Worm (Caenorhabditis elegans) whole organism, mixed stage, embryonic: ENCODE results near the gene gyf-1.

Source experiments
- ceh-39 ChIP-seq: fragments of 150-350 bp; optimal IDR thresholded peaks from 2 replicates; lab custom pipeline; 2014; ENCODE audit warnings: missing biosample characterization, missing genetic modification characterization
- lin-13 ChIP-seq: fragments of 150-350 bp; optimal IDR thresholded peaks from 2 replicates; lab custom pipeline; 2014; ENCODE audit warnings: missing biosample characterization, missing genetic modification characterization
- lsy-2 ChIP-seq: fragments of 150-350 bp; optimal IDR thresholded peaks from 2 replicates; lab custom pipeline; 2014; ENCODE audit warnings: missing biosample characterization, missing genetic modification characterization
- mep-1 ChIP-seq: fragments of 150-350 bp; optimal IDR thresholded peaks from 2 replicates; lab custom pipeline; 2017; ENCODE audit warnings: missing biosample characterization, missing genetic modification reagents, missing genetic modification characterization, inconsistent platforms
- nhr-12 ChIP-seq: fragments of 150-350 bp; optimal IDR thresholded peaks from 2 replicates; lab custom pipeline; 2014; ENCODE audit warnings: missing biosample characterization, missing genetic modification characterization
- nhr-237 ChIP-seq: fragments of 150-350 bp; optimal IDR thresholded peaks from 2 replicates; lab custom pipeline; 2014; ENCODE audit warnings: missing biosample characterization, missing genetic modification characterization
- nhr-76 ChIP-seq: sonication (generic microtip); optimal IDR thresholded peaks from 2 replicates; lab custom pipeline; 2017; ENCODE audit warnings: missing biosample characterization, missing genetic modification characterization

DNA sequence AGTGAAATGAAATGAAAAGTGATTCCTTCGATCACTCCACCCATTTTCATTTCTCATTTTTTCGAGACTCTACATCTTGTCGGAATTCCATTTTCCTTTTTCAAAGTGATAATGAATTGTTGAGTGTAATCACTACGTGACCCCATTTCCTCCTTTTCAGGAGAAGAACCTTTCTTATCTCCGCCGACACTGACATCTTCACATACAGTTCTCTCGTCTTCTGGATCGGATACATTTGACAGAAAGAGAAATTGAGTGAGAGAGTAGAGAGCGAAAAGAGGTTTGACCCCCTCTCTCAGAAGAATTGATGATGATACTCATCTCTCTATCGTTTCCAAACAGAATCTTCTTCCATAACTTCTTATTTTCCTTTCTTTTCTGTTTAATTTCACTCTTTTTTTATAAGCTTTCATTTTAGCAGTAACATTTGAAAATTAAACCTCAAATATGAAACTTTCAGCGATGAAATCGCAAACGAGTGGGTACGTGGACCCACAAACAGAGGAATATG is 29.9 kb downstream of the gyf-1 start, which contains the start of gene dpy-2:
- TF ChIP-seq mep-1 (no peak), ceh-39 (tag; lab: Kevin White, UChicago) (no peak), nhr-12 (tag; lab: Kevin White, UChicago) (no peak), nhr-76 (tag; lab: Kevin White, UChicago) (no peak), lsy-2 (tag; lab: Kevin White, UChicago) (no peak), nhr-237 (no peak), lin-13 (tag; lab: Kevin White, UChicago) (no peak)
